Fruit fly (Drosophila melanogaster) Kc167 (cell line): ENCODE measurements around the gene Tdg.

Experiments used
- Myc ChIP-seq: fragments of >200 bp; optimal IDR thresholded peaks from 2 replicates; lab custom pipeline; 2017; ENCODE audit warnings: missing external identifiers
- Sin3A ChIP-seq: fragments of >200 bp; optimal IDR thresholded peaks from 2 replicates; lab custom pipeline; 2018; ENCODE audit warnings: missing external identifiers
- h ChIP-seq: fragments of >200 bp; optimal IDR thresholded peaks from 3 replicates; lab custom pipeline; 2018; ENCODE audit warnings: missing external identifiers
- insv ChIP-seq: fragments of >200 bp; optimal IDR thresholded peaks from 3 replicates; lab custom pipeline; 2018; ENCODE audit warnings: missing external identifiers
- psq ChIP-seq: fragments of >200 bp; optimal IDR thresholded peaks from 2 replicates; lab custom pipeline; 2017; ENCODE audit warnings: missing external identifiers
- ttk ChIP-seq: sonication (Bioruptor generic); optimal IDR thresholded peaks from 2 replicates; lab custom pipeline; 2017; ENCODE audit warnings: missing external identifiers

DNA sequence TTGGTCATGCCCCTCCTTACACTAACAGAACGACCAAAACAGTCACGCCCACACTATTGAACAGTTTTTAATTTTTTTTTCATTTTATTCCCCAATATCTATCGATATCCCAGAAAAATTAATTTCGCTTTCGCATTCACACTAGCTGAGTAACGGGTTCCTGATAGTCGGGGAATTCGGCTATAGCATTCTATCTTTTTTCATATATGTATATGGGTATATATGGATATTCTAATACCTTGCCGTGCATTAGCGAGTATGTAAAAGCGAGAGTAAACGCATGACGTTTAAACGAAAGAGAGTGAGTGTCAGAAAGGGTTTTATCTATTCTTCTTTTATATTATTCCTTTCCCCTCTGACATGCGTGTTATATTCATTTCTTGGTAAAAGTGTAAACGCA lies 58.6 kb downstream of the Tdg start:
- TF ChIP-seq h (lab: Kevin White, UChicago) (no peak), insv (no peak), Sin3A (lab: Kevin White, UChicago) (no peak), psq (no peak), Myc (lab: Kevin White, UChicago) (no peak), ttk (lab: Kevin White, UChicago) (no peak)
